Fruit fly (Drosophila melanogaster) whole organism, pupa: ENCODE measurements around the gene RtcB.
A peak's percentile ranks its signal among the peaks of the same experiment; 100 is the strongest.

Source experiments
- CG12605 ChIP-seq: fragments of 200-800 bp; sonication (Bioruptor generic); IDR thresholded peaks from 2 replicates; pipeline ENCODE4 v1.3.6; 2022; ENCODE audit warnings: missing biosample characterization, missing genetic modification characterization
- CG14655 ChIP-seq: fragments of 200-800 bp; sonication (Bioruptor generic); optimal IDR thresholded peaks from 3 replicates; lab custom pipeline; 2017; ENCODE audit warnings: mild to moderate bottlenecking, missing biosample characterization, missing genetic modification reagents, missing genetic modification characterization
- CG15710 ChIP-seq: fragments of 200-800 bp; sonication (Bioruptor generic); optimal IDR thresholded peaks from 2 replicates; lab custom pipeline; 2018; ENCODE audit warnings: missing biosample characterization, mild to moderate bottlenecking, missing genetic modification characterization, moderate library complexity
- CG34367 ChIP-seq: fragments of 200-800 bp; sonication (Bioruptor generic); optimal IDR thresholded peaks from 2 replicates; lab custom pipeline; 2018; ENCODE audit warnings: missing biosample characterization, mild to moderate bottlenecking, missing genetic modification characterization
- CG8159 ChIP-seq: fragments of 200-800 bp; sonication (Bioruptor generic); optimal IDR thresholded peaks from 3 replicates; lab custom pipeline; 2018; ENCODE audit warnings: missing biosample characterization, mild to moderate bottlenecking, missing genetic modification characterization, moderate library complexity
- CG8301 ChIP-seq: fragments of 200-800 bp; sonication (Bioruptor generic); optimal IDR thresholded peaks from 2 replicates; lab custom pipeline; 2018; ENCODE audit warnings: missing biosample characterization, mild to moderate bottlenecking, missing genetic modification characterization
- EcR ChIP-seq: fragments of 200-800 bp; sonication (Bioruptor generic); optimal IDR thresholded peaks from 3 replicates; lab custom pipeline; 2019; ENCODE audit warnings: missing biosample characterization, missing genetic modification characterization, mild to moderate bottlenecking, moderate library complexity, missing genetic modification reagents
- Ets98B ChIP-seq: fragments of 200-800 bp; sonication (Bioruptor generic); IDR thresholded peaks from 2 replicates; pipeline ENCODE4 v1.3.6; 2022; ENCODE audit warnings: missing biosample characterization, missing genetic modification characterization
- fd96Ca ChIP-seq: fragments of 200-800 bp; sonication (Bioruptor generic); IDR thresholded peaks from 3 replicates; pipeline ENCODE4 v1.3.6; 2022; ENCODE audit warnings: missing biosample characterization, missing genetic modification characterization
- gl ChIP-seq: fragments of 200-800 bp; sonication (Bioruptor generic); optimal IDR thresholded peaks from 2 replicates; lab custom pipeline; 2018; ENCODE audit warnings: missing biosample characterization, mild to moderate bottlenecking, missing genetic modification characterization
- rn ChIP-seq: fragments of 200-800 bp; sonication (Bioruptor generic); IDR thresholded peaks from 2 replicates; pipeline ENCODE4 v1.3.6; 2022; ENCODE audit warnings: missing biosample characterization, missing genetic modification characterization

DNA sequence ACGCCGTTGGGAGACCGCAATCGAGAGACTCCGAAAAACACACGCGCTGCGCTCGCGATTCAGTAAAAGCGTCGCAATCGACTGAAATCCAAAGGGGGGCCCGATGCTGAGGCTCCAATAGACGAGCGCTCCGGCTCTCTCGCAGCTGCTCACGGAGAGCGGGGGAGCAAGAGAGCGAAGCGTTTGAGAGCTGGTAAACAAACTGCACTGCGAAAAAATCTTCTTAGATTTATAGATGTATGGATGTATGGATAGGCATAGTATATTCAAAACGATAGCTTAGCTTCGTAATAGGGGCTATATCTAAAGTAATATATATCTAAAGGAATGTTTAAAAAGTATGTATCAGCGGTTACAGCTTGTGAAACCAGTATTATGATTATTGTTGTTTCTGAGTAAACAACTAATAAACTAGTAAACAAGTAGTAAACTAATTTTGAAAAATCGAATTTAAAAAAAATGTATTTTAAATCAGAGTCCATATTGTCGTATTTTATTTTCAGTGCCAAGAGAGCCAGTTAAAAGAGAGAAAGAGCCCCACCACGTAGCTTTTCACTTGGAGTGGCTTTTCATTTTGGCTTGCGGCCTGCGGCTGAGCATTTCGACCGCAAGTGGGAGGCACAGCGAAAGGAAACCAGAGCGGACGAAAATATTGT lies 6.8 kb upstream of the RtcB start, which contains the start of the genes Alp12 and CG13085:
- TF ChIP-seq CG12605 (peak; percentile 87), rn (GFP tag; lab: Robert Waterston, UW) (peak; percentile 91), gl (peak; percentile 75), CG34367 (tag; lab: Kevin White, UChicago) (peak; percentile 93), Ets98B (GFP tag; lab: Robert Waterston, UW) (peak; percentile 95), EcR (GFP tag; lab: Kevin White, UChicago) (peak; percentile 18), CG8301 (tag; lab: Kevin White, UChicago) (peak; percentile 99), CG8159 (tag; lab: Kevin White, UChicago) (peak; percentile 95), CG15710 (tag; lab: Kevin White, UChicago) (peak; percentile 94), fd96Ca (peak; percentile 79), CG14655 (peak; percentile 100)
